Worm (Caenorhabditis elegans) whole organism, mixed stage, embryonic: ENCODE measurements around the gene spp-28.

Experiments
- bed-3 ChIP-seq: fragments of 200-800 bp; sonication (Bioruptor generic); optimal IDR thresholded peaks from 3 replicates; lab custom pipeline; 2018; ENCODE audit warnings: mild to moderate bottlenecking, missing genetic modification characterization, moderate library complexity, missing compliant biosample characterization
- blmp-1 ChIP-seq: fragments of 150-350 bp; optimal IDR thresholded peaks from 2 replicates; lab custom pipeline; 2014; ENCODE audit warnings: missing biosample characterization, missing genetic modification characterization
- ceh-39 ChIP-seq: fragments of 150-350 bp; optimal IDR thresholded peaks from 2 replicates; lab custom pipeline; 2014; ENCODE audit warnings: missing biosample characterization, missing genetic modification characterization
- ceh-83 ChIP-seq: fragments of 200-800 bp; sonication (Bioruptor generic); optimal IDR thresholded peaks from 2 replicates; lab custom pipeline; 2018; ENCODE audit warnings: mild to moderate bottlenecking, missing genetic modification characterization, missing compliant biosample characterization
- ces-1 ChIP-seq: fragments of 150-350 bp; optimal IDR thresholded peaks from 2 replicates; lab custom pipeline; 2014; ENCODE audit warnings: missing biosample characterization, missing genetic modification reagents, missing genetic modification characterization
- cnd-1 ChIP-seq: fragments of 200-800 bp; sonication (Bioruptor generic); optimal IDR thresholded peaks from 2 replicates; lab custom pipeline; 2018; ENCODE audit warnings: mild to moderate bottlenecking, missing genetic modification characterization, missing compliant biosample characterization
- drap-1 ChIP-seq: fragments of 200-800 bp; sonication (Bioruptor generic); optimal IDR thresholded peaks from 3 replicates; lab custom pipeline; 2018; ENCODE audit warnings: mild to moderate bottlenecking, missing genetic modification characterization, missing compliant biosample characterization
- elt-1 ChIP-seq: sonication (generic microtip); optimal IDR thresholded peaks from 2 replicates; lab custom pipeline; 2017; ENCODE audit warnings: missing genetic modification characterization, mild to moderate bottlenecking, missing compliant biosample characterization, antibody characterized with exemption, moderate library complexity, borderline replicate concordance; ENCODE audit not compliant: insufficient read depth
- elt-3 ChIP-seq: fragments of 150-350 bp; optimal IDR thresholded peaks from 2 replicates; lab custom pipeline; 2014; ENCODE audit warnings: missing biosample characterization, missing genetic modification characterization
- flh-1 ChIP-seq: fragments of 200-800 bp; sonication (Bioruptor generic); optimal IDR thresholded peaks from 2 replicates; lab custom pipeline; 2018; ENCODE audit warnings: mild to moderate bottlenecking, missing genetic modification characterization, moderate library complexity, missing compliant biosample characterization
- ham-2 ChIP-seq: fragments of 200-800 bp; sonication (Bioruptor generic); optimal IDR thresholded peaks from 2 replicates; lab custom pipeline; 2018; ENCODE audit warnings: mild to moderate bottlenecking, missing genetic modification characterization, missing compliant biosample characterization
- hlh-1 ChIP-seq: fragments of 150-350 bp; optimal IDR thresholded peaks from 2 replicates; lab custom pipeline; 2014; ENCODE audit warnings: missing biosample characterization, missing genetic modification reagents, missing genetic modification characterization
- lin-32 ChIP-seq: fragments of 200-800 bp; sonication (Bioruptor generic); optimal IDR thresholded peaks from 2 replicates; lab custom pipeline; 2018; ENCODE audit warnings: mild to moderate bottlenecking, missing genetic modification characterization, missing compliant biosample characterization
- lsy-2 ChIP-seq: fragments of 150-350 bp; optimal IDR thresholded peaks from 2 replicates; lab custom pipeline; 2014; ENCODE audit warnings: missing biosample characterization, missing genetic modification characterization
- mab-5 ChIP-seq: fragments of 150-350 bp; optimal IDR thresholded peaks from 2 replicates; lab custom pipeline; 2014; ENCODE audit warnings: missing biosample characterization, missing genetic modification characterization
- mep-1 ChIP-seq: fragments of 150-350 bp; optimal IDR thresholded peaks from 2 replicates; lab custom pipeline; 2017; ENCODE audit warnings: missing biosample characterization, missing genetic modification reagents, missing genetic modification characterization, inconsistent platforms
- mls-2 ChIP-seq: sonication (generic microtip); optimal IDR thresholded peaks from 2 replicates; lab custom pipeline; 2016; ENCODE audit warnings: mild to moderate bottlenecking, missing genetic modification characterization, moderate library complexity, missing compliant biosample characterization
- nhr-12 ChIP-seq: fragments of 150-350 bp; optimal IDR thresholded peaks from 2 replicates; lab custom pipeline; 2014; ENCODE audit warnings: missing biosample characterization, missing genetic modification characterization
- nhr-2 ChIP-seq: fragments of 150-350 bp; optimal IDR thresholded peaks from 2 replicates; lab custom pipeline; 2014; ENCODE audit warnings: missing biosample characterization, missing genetic modification characterization
- nhr-28 ChIP-seq: fragments of 150-350 bp; optimal IDR thresholded peaks from 2 replicates; lab custom pipeline; 2014; ENCODE audit warnings: missing biosample characterization, missing genetic modification characterization
- nhr-76 ChIP-seq: sonication (generic microtip); optimal IDR thresholded peaks from 2 replicates; lab custom pipeline; 2017; ENCODE audit warnings: missing biosample characterization, missing genetic modification characterization
- pha-4 ChIP-seq: fragments of 150-350 bp; optimal IDR thresholded peaks from 2 replicates; lab custom pipeline; 2018; ENCODE audit warnings: missing biosample characterization, missing genetic modification reagents, missing genetic modification characterization
- sem-2 ChIP-seq: fragments of 200-800 bp; sonication (Bioruptor generic); optimal IDR thresholded peaks from 2 replicates; lab custom pipeline; 2018; ENCODE audit warnings: mild to moderate bottlenecking, missing genetic modification characterization, missing compliant biosample characterization
- snpc-4 ChIP-seq: fragments of 150-350 bp; optimal IDR thresholded peaks from 2 replicates; lab custom pipeline; 2014; ENCODE audit warnings: missing biosample characterization, missing genetic modification characterization
- sptf-1 ChIP-seq: sonication (generic microtip); optimal IDR thresholded peaks from 2 replicates; lab custom pipeline; 2017; ENCODE audit warnings: mild to moderate bottlenecking, missing genetic modification characterization, moderate library complexity, missing compliant biosample characterization
- tbx-8 ChIP-seq: fragments of 200-800 bp; sonication (Bioruptor generic); optimal IDR thresholded peaks from 2 replicates; lab custom pipeline; 2018; ENCODE audit warnings: mild to moderate bottlenecking, missing genetic modification characterization, moderate library complexity, missing compliant biosample characterization
- unc-120 ChIP-seq: sonication (generic microtip); optimal IDR thresholded peaks from 2 replicates; lab custom pipeline; 2017; ENCODE audit warnings: missing genetic modification characterization, missing compliant biosample characterization; ENCODE audit not compliant: poor library complexity, severe bottlenecking
- unc-39 ChIP-seq: fragments of 150-350 bp; optimal IDR thresholded peaks from 2 replicates; lab custom pipeline; 2014; ENCODE audit warnings: missing biosample characterization, missing genetic modification characterization
- unc-62 ChIP-seq: fragments of 150-350 bp; optimal IDR thresholded peaks from 2 replicates; lab custom pipeline; 2014; ENCODE audit warnings: missing biosample characterization, missing genetic modification reagents, missing genetic modification characterization
- zip-8 ChIP-seq: fragments of 150-350 bp; optimal IDR thresholded peaks from 2 replicates; lab custom pipeline; 2014; ENCODE audit warnings: missing biosample characterization, missing genetic modification characterization
- ztf-11 ChIP-seq: fragments of 150-350 bp; optimal IDR thresholded peaks from 2 replicates; lab custom pipeline; 2014; ENCODE audit warnings: missing biosample characterization, missing genetic modification characterization

spp-28 gene

DNA sequence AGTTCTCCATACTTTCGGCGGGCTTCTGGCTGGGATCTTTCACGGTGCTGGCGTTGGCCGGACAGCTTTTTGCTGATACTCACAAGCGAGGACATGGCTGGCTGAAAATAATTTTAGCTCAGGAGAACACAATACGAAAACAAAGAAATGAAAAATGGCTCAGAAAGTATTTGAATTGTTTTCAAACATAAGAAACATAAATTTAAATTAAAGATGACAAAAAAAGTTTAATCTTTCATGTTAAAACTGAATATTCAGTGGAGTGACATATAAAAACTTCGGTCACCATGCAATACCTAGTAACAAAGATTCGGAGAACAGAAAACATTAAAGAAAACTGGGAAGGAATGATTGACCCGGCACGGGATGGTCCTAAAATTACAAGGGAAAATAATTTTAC is 11.6 kb downstream of the spp-28 start, which contains the start of gene C16C10.2:
C16C10.2 (minus strand) TSS at position 101 of the 400 bp plus-strand sequence.
- TF ChIP-seq flh-1 (GFP tag; lab: Kevin White, UChicago) (no peak), mab-5 (tag; lab: Kevin White, UChicago) (no peak), zip-8 (tag; lab: Kevin White, UChicago) (no peak)

DNA sequence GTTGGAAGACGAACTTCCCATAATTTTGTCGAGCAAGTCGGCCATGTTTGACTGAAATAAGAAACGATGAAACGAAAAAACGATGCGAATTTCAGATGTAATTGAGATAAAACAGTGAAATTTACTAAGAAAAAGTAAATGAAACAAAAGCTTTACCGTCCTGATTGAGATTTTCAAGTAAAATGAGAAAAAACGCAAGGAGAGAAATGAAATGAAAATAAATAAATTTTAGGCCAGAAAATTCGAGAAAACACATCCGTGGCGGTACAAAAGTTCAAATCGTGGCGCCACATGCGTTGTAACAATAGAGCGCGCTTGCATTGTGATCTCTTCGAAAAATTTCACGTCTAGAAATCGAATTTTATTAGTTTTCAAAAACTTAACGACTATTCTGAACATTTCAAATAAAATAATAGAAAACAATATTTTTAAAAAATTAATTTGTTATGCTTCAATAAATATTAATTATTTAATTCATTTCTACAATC is 14.0 kb downstream of the spp-28 start, which contains the start of the genes hrde-1 and C16C10.13:
hrde-1 (minus strand) TSS at position 51 of the 488 bp plus-strand sequence.
C16C10.13 (plus strand) TSS at position 332 of the 488 bp plus-strand sequence.
- no peak for TF ChIP-seq drap-1 (GFP tag; lab: Kevin White, UChicago)
- TF ChIP-seq zip-8 (tag; lab: Kevin White, UChicago), result no peak
- no peak for TF ChIP-seq elt-3 (tag; lab: Kevin White, UChicago)
- no peak for TF ChIP-seq nhr-2 (tag; lab: Kevin White, UChicago)
- TF ChIP-seq sptf-1 (tag; lab: Kevin White, UChicago), result no peak
- TF ChIP-seq lin-32 (GFP tag; lab: Kevin White, UChicago), result no peak
- no peak for TF ChIP-seq nhr-28 (tag; lab: Kevin White, UChicago)
- no peak for TF ChIP-seq tbx-8 (GFP tag; lab: Kevin White, UChicago)
- no peak for TF ChIP-seq sem-2 (GFP tag; lab: Kevin White, UChicago)
- no peak for TF ChIP-seq pha-4 (tag; lab: Kevin White, UChicago)
- TF ChIP-seq cnd-1, result no peak
- TF ChIP-seq snpc-4 (tag; lab: Kevin White, UChicago), result no peak
- no peak for TF ChIP-seq ces-1 (GFP tag; lab: Kevin White, UChicago)
- no peak for TF ChIP-seq unc-39 (tag; lab: Kevin White, UChicago)
- no peak for TF ChIP-seq nhr-12 (tag; lab: Kevin White, UChicago)
- no peak for TF ChIP-seq ceh-39 (tag; lab: Kevin White, UChicago)
- TF ChIP-seq mls-2 (tag; lab: Kevin White, UChicago), result no peak

ce11 chrIII:4175489-4175888 is 14.7 kb downstream of the spp-28 start:
- no peak for TF ChIP-seq tbx-8 (GFP tag; lab: Kevin White, UChicago)
- TF ChIP-seq lsy-2, result no peak
- no peak for TF ChIP-seq nhr-28 (tag; lab: Kevin White, UChicago)
- no peak for TF ChIP-seq unc-39 (tag; lab: Kevin White, UChicago)
- TF ChIP-seq blmp-1 (tag; lab: Kevin White, UChicago), result no peak
- TF ChIP-seq snpc-4 (tag; lab: Kevin White, UChicago), result no peak
- no peak for TF ChIP-seq drap-1 (GFP tag; lab: Kevin White, UChicago)
- no peak for TF ChIP-seq sptf-1 (tag; lab: Kevin White, UChicago)
- TF ChIP-seq ham-2 (GFP tag; lab: Kevin White, UChicago), result no peak
- TF ChIP-seq nhr-76 (tag; lab: Kevin White, UChicago), result no peak
- no peak for TF ChIP-seq ztf-11 (tag; lab: Kevin White, UChicago)
- TF ChIP-seq bed-3 (GFP tag; lab: Kevin White, UChicago), result no peak
- TF ChIP-seq nhr-2 (tag; lab: Kevin White, UChicago), result no peak
- no peak for TF ChIP-seq mls-2 (tag; lab: Kevin White, UChicago)
- TF ChIP-seq hlh-1, result no peak
- TF ChIP-seq, all 35 proteins: peak for 0

DNA sequence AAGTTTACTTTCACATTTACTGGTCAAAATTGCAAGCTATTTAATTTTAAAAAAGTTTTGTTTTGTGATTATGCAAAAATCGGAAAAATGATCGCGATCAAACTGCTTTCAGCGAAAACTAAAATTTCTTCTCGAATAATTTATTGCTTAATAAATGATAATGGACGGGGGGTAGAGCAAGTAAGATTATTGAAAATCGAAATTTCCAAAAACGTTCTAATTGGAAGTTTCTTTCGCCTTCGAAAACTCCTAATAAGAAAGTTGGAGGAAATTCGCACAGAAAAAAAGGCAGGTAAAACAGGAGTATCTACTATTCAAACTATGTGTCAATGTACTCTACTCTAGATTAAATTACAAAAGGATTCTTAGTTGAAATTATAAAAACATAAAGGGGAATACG is 17.9 kb downstream of the spp-28 start:
- no peak for TF ChIP-seq elt-1
- TF ChIP-seq ceh-83 (GFP tag; lab: Kevin White, UChicago), result no peak
- no peak for TF ChIP-seq mep-1
- no peak for TF ChIP-seq nhr-12 (tag; lab: Kevin White, UChicago)
- TF ChIP-seq nhr-28 (tag; lab: Kevin White, UChicago), result no peak
- no peak for TF ChIP-seq ztf-11 (tag; lab: Kevin White, UChicago)
- no peak for TF ChIP-seq sptf-1 (tag; lab: Kevin White, UChicago)
- no peak for TF ChIP-seq unc-62 (GFP tag; lab: Kevin White, UChicago)
- no peak for TF ChIP-seq bed-3 (GFP tag; lab: Kevin White, UChicago)
- no peak for TF ChIP-seq unc-39 (tag; lab: Kevin White, UChicago)
- TF ChIP-seq elt-3 (tag; lab: Kevin White, UChicago), result no peak
- no peak for TF ChIP-seq pha-4 (tag; lab: Kevin White, UChicago)
- TF ChIP-seq snpc-4 (tag; lab: Kevin White, UChicago), result no peak
- no peak for TF ChIP-seq mab-5 (tag; lab: Kevin White, UChicago)
- TF ChIP-seq nhr-76 (tag; lab: Kevin White, UChicago), result no peak
- TF ChIP-seq ham-2 (GFP tag; lab: Kevin White, UChicago), result no peak
- no peak for TF ChIP-seq lin-32 (GFP tag; lab: Kevin White, UChicago)
- TF ChIP-seq lsy-2, result no peak
- TF ChIP-seq hlh-1, result no peak
- no peak for TF ChIP-seq unc-120
